Fruit fly (Drosophila melanogaster): ENCODE results near the gene CatB.

CatB gene

DNA sequence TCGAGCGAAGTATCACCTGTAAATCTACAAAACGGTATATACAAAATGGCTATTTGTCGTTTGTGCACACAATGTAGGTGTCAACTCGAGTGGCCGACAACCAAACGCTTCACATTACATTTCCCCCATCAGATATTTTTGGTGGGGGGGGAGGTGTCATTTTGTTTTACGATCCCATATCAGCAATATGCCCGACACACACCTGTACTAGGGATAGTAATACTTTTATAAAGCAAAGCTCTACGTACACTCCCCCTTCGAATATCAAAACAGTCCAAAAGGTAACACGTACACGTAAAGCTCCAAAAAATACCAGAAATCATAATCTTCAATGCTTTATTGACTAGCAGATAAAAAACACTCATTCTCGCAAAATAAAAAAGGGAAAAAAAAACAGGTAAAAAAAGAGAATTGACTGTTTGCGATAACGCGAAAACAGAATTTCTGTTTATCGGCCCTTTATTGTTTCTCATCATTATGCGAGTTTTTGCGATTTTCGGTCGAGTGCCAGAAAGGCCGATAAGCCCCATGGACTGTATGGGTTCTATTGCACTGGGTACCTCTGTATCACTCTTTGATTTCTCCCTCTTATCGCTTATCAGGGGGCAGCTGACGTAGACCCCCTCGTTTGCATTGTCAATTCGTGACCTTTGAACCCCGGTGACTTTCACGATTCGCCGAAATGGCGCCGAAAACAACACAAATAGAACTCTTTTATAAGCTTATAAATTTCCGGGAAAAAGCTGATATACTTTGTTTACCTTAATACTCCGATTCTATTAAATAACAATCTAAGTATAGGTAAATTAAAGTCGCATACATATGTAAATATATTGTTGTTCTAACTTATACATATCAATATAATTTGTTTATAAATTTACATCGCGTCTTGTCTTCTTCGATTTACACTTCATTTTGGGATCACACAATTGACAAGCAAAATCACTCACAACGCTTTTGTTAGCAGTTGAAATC, at the start of gene CatB:
TSS of gene CatB (plus strand) at position 925 of the 975 bp plus-strand sequence.
- peak; percentile 34 for TF ChIP-seq fkh (GFP tag; optimal IDR thresholded peaks at IDR 0.05)
- no peak for TF ChIP-seq Met (GFP tag; optimal IDR thresholded peaks at IDR 0.05)
- peak; percentile 76 for TF ChIP-seq Eip93F (GFP tag; optimal IDR thresholded peaks at IDR 0.05)
- TF ChIP-seq svp (GFP tag): peak; percentile 94
- TF ChIP-seq vri (GFP tag; optimal IDR thresholded peaks at IDR 0.05): peak; percentile 92

DNA sequence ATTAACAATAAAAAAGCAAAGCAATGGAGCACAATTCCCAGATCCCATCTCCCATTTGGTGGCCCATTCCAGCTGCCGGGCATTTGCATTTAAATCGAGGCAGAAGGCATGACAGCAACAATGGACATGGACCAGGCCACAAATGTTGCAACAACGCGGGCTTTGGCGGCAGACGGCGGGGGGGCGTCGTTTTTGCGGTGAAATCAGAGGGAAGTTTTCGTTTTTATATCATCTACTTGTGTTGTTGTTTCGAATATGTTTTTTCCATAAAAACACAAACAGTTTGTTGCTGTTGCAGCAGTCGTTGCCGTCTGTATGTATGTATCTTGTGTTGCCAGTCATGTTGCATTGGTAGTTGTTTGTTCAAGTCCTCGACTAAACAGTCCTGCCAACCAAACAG, 45.8 kb upstream of the CatB start:
- TF ChIP-seq fd59A (GFP tag; optimal IDR thresholded peaks at IDR 0.05): no peak
- no peak for TF ChIP-seq CG8119 (GFP tag; IDR thresholded peaks at IDR 0.05)
- TF ChIP-seq Eip93F (GFP tag; optimal IDR thresholded peaks at IDR 0.05): no peak
- TF ChIP-seq CG7368 (GFP tag; optimal IDR thresholded peaks at IDR 0.05): no peak
- TF ChIP-seq CG3032 (tag; optimal IDR thresholded peaks at IDR 0.05): no peak
- no peak for TF ChIP-seq Met (GFP tag; optimal IDR thresholded peaks at IDR 0.05)
- TF ChIP-seq CG8632 (GFP tag; optimal IDR thresholded peaks at IDR 0.05): no peak
- no peak for TF ChIP-seq CG11902 (GFP tag; optimal IDR thresholded peaks at IDR 0.05)
- TF ChIP-seq Hr38 (GFP tag; optimal IDR thresholded peaks at IDR 0.05): no peak

DNA sequence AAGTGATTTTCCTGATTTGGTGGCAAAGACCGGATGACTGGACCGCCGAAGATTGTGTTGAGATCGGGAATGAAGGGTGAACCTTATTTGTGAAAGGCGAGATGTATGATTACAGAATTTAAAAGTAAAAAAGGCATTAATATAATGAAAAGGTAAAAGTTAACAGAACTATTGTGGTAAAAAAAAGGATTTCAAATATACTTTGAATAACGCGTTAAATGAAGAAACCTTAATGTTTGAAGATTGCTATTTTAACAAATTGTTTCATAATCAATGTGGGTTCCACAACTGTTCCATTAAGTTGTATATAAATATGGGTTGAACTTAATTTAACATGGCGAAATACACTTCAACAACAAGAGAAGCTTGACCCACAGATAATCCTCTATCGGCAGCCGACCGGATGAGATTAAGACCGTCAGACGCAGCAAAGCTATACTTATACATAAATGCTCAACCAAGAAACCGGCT, 33.1 kb upstream of the CatB start, which contains the start of gene Glt:
TSS of gene Glt (plus strand) at position 421 of the 471 bp plus-strand sequence.
- TF ChIP-seq CG3032 (tag; optimal IDR thresholded peaks at IDR 0.05): no peak
- no peak for TF ChIP-seq Ets21C (GFP tag; optimal IDR thresholded peaks at IDR 0.05)
- TF ChIP-seq CG3919 (GFP tag; optimal IDR thresholded peaks at IDR 0.05): no peak
- no peak for TF ChIP-seq fd85E (GFP tag; optimal IDR thresholded peaks at IDR 0.05)
- peak; percentile 41 for TF ChIP-seq Hr39 (GFP tag; optimal IDR thresholded peaks at IDR 0.05)
- TF ChIP-seq CG11902 (GFP tag; optimal IDR thresholded peaks at IDR 0.05): no peak
- TF ChIP-seq CG31627 (GFP tag; optimal IDR thresholded peaks at IDR 0.05): no peak
- peak; percentile 6 for TF ChIP-seq Sox14 (GFP tag; optimal IDR thresholded peaks at IDR 0.05)
- TF ChIP-seq CG6276 (GFP tag; optimal IDR thresholded peaks at IDR 0.05): no peak
- no peak for TF ChIP-seq CG7368 (GFP tag; optimal IDR thresholded peaks at IDR 0.05)
- TF ChIP-seq achi (GFP tag; optimal IDR thresholded peaks at IDR 0.05): peak; percentile 32
- TF ChIP-seq dsx (GFP tag; optimal IDR thresholded peaks at IDR 0.05; ENCODE audit: poor library complexity, severe bottlenecking): no peak
- TF ChIP-seq ss (GFP tag; optimal IDR thresholded peaks at IDR 0.05): no peak
- TF ChIP-seq net (GFP tag; optimal IDR thresholded peaks at IDR 0.05): peak; percentile 16
- no peak for TF ChIP-seq fkh (GFP tag; optimal IDR thresholded peaks at IDR 0.05)
- TF ChIP-seq OdsH (GFP tag; optimal IDR thresholded peaks at IDR 0.05): no peak
- no peak for TF ChIP-seq CG16779 (tag; optimal IDR thresholded peaks at IDR 0.05)
- peak; percentile 19 for TF ChIP-seq lz (GFP tag; optimal IDR thresholded peaks at IDR 0.05)
- TF ChIP-seq spab (GFP tag; optimal IDR thresholded peaks at IDR 0.05): no peak
- no peak for TF ChIP-seq salr (GFP tag; optimal IDR thresholded peaks at IDR 0.05)
- TF ChIP-seq dac (GFP tag; optimal IDR thresholded peaks at IDR 0.05): no peak
- no peak for TF ChIP-seq CG34406 (GFP tag; optimal IDR thresholded peaks at IDR 0.05)
- TF ChIP-seq Blimp-1 (GFP tag; optimal IDR thresholded peaks at IDR 0.05): no peak
- TF ChIP-seq CG10631 (GFP tag; optimal IDR thresholded peaks at IDR 0.05): no peak
- TF ChIP-seq Gug (GFP tag; IDR thresholded peaks at IDR 0.05): no peak
- TF ChIP-seq Eip78C (GFP tag): no peak
- no peak for TF ChIP-seq CG6792 (GFP tag; optimal IDR thresholded peaks at IDR 0.05)
- peak; percentile 32 for TF ChIP-seq acj6 (GFP tag; optimal IDR thresholded peaks at IDR 0.05)
- peak; percentile 12 for TF ChIP-seq CG4318 (GFP tag; optimal IDR thresholded peaks at IDR 0.05)
- no peak for TF ChIP-seq CG11762 (GFP tag; optimal IDR thresholded peaks at IDR 0.05; ENCODE audit: insufficient read depth)
- peak; percentile 95 for TF ChIP-seq svp (GFP tag)
- peak; percentile 32 for TF ChIP-seq CG8632 (GFP tag; optimal IDR thresholded peaks at IDR 0.05)
- no peak for TF ChIP-seq Hr38 (GFP tag; optimal IDR thresholded peaks at IDR 0.05)
- peak; percentile 11 for TF ChIP-seq Hr4 (GFP tag; optimal IDR thresholded peaks at IDR 0.05)
- no peak for TF ChIP-seq Ets96B (tag; optimal IDR thresholded peaks at IDR 0.05)
- no peak for TF ChIP-seq CG15336 (GFP tag; IDR thresholded peaks at IDR 0.05)
- no peak for TF ChIP-seq CG10669 (GFP tag; optimal IDR thresholded peaks at IDR 0.05)
- peak; percentile 15 for TF ChIP-seq pdm3 (GFP tag; optimal IDR thresholded peaks at IDR 0.05)
- TF ChIP-seq cyc (GFP tag; optimal IDR thresholded peaks at IDR 0.05): no peak
- TF ChIP-seq Eip75B (GFP tag; optimal IDR thresholded peaks at IDR 0.05): peak; percentile 34

Data from whole organism, prepupa.